Worm (Caenorhabditis elegans): ENCODE results near the gene F15D4.4.

DNA sequence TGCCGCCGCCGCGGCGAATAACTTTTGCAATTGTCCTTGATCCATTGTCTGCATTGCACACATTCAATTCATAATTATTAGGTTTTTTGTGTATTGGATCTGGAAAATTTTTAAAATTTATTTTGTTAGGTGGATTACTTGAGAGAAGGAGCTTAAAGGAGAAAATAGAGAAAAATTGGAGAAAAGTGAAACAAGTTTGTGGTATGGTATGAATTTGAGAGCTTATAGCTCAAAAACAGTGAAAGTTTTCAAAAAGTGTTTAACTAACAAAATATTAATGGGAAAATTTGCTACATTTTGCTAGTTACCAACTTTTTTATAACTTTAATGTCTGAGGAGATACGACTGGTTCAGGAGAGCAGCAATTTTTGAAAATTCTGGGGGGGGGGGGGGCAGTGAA lies 42.8 kb upstream of the F15D4.4 start, which contains the start of gene ztf-22:
- TF ChIP-seq snpc-4 (GFP tag; optimal IDR thresholded peaks at IDR 0.05), result no peak
- TF ChIP-seq snpc-4 (tag; optimal IDR thresholded peaks at IDR 0.05), result no peak
- TF ChIP-seq aptf-2 (GFP tag; conservative IDR thresholded peaks at IDR 0.05), result no peak
- TF ChIP-seq lin-35 (GFP tag; optimal IDR thresholded peaks at IDR 0.05), result no peak
- no peak for TF ChIP-seq madf-8 (GFP tag; conservative IDR thresholded peaks at IDR 0.05)
- TF ChIP-seq dpl-1 (GFP tag; optimal IDR thresholded peaks at IDR 0.05), result no peak
